Worm (Caenorhabditis elegans): ENCODE measurements around the gene vpat-1.

Gene vpat-1

ce11 chrX:992650-993403, 53.2 kb downstream of the vpat-1 start:
- TF ChIP-seq K12H6.12 (tag; optimal IDR thresholded peaks at IDR 0.05) = peak; percentile 86
- TF ChIP-seq egrh-3 (GFP tag; IDR thresholded peaks at IDR 0.05) = peak; percentile 47; the same call in 1 of the 2 replicates
- TF ChIP-seq madf-10 (tag; optimal IDR thresholded peaks at IDR 0.05) = peak; percentile 69
- TF ChIP-seq ceh-27 (GFP tag; optimal IDR thresholded peaks at IDR 0.05) = peak; percentile 43
- no peak for TF ChIP-seq snpc-4 (GFP tag; optimal IDR thresholded peaks at IDR 0.05)
- peak in 2 of 4 experiments; percentile 37 to 41 for TF ChIP-seq snpc-4 (tag; optimal IDR thresholded peaks at IDR 0.05)
- peak; percentile 95 for TF ChIP-seq zfh-2 (GFP tag; conservative IDR thresholded peaks at IDR 0.05)
- TF ChIP-seq F23B12.7 (tag; optimal IDR thresholded peaks at IDR 0.05; ENCODE audit: insufficient read depth) = no peak
- TF ChIP-seq pbrm-1 (GFP tag; IDR thresholded peaks at IDR 0.05) = 0 out of 2 replicates have a peak, but pooled peaks have one; percentile 14
- TF ChIP-seq unc-62 (GFP tag; optimal IDR thresholded peaks at IDR 0.05) = no peak
- TF ChIP-seq lin-40 (tag; optimal IDR thresholded peaks at IDR 0.05) = peak; percentile 48
- TF ChIP-seq atf-7 (tag; optimal IDR thresholded peaks at IDR 0.05) = peak; percentile 11
- peak; percentile 53; the same call in 1 of the 2 replicates for TF ChIP-seq hmg-20 (GFP tag; IDR thresholded peaks at IDR 0.05)
- no peak for TF ChIP-seq ztf-18 (tag; optimal IDR thresholded peaks at IDR 0.05)
- peak; percentile 20 for TF ChIP-seq B0035.1 (tag; optimal IDR thresholded peaks at IDR 0.05)
- TF ChIP-seq hsf-1 (GFP tag; IDR thresholded peaks at IDR 0.05) = no peak
- peak in 1 of 3 experiments; percentile 40 for TF ChIP-seq lin-35 (GFP tag; optimal IDR thresholded peaks at IDR 0.05)

ce11 chrX:991274-991673, 54.7 kb downstream of the vpat-1 start, which contains the start of the genes C09E10.3 and dgk-1:
Gene C09E10.3, minus strand, starts transcription at chrX:991374.
Gene dgk-1, minus strand, starts transcription at chrX:991456.
- TF ChIP-seq sdz-38 (tag; optimal IDR thresholded peaks at IDR 0.05) = no peak
- no peak for TF ChIP-seq ccch-3 (GFP tag; optimal IDR thresholded peaks at IDR 0.05)
- TF ChIP-seq attf-5 (GFP tag; optimal IDR thresholded peaks at IDR 0.05) = no peak
- no peak for TF ChIP-seq Y53G8AR.9 (GFP tag; conservative IDR thresholded peaks at IDR 0.05)
